Worm (Caenorhabditis elegans): ENCODE data around the gene sre-12.
A peak's percentile ranks its signal among the peaks of the same experiment; 100 is the strongest.

Gene sre-12

ce11 chrV:6982813-6983212 is 3.9 kb upstream of the sre-12 start, which contains the start of gene nhr-161:
TSS of gene nhr-161 (minus strand) at chrV:6982913.
- no peak for TF ChIP-seq php-3 (GFP tag; IDR thresholded peaks at IDR 0.05)
- TF ChIP-seq sdz-12 (GFP tag; optimal IDR thresholded peaks at IDR 0.05): no peak
- TF ChIP-seq mes-2 (tag; optimal IDR thresholded peaks at IDR 0.05; ENCODE audit: poor library complexity, severe bottlenecking): no peak
- TF ChIP-seq nhr-48 (tag; optimal IDR thresholded peaks at IDR 0.05): no peak
- no peak for TF ChIP-seq T20F7.1 (GFP tag; optimal IDR thresholded peaks at IDR 0.05)
- TF ChIP-seq aha-1 (tag): no peak
- no peak for TF ChIP-seq ceh-82 (tag; optimal IDR thresholded peaks at IDR 0.05)
- no peak for TF ChIP-seq D1046.2 (GFP tag; IDR thresholded peaks at IDR 0.05)
- TF ChIP-seq lin-1 (GFP tag; IDR thresholded peaks at IDR 0.05): no peak
- no peak for TF ChIP-seq daf-16 (GFP tag; optimal IDR thresholded peaks at IDR 0.05)
- TF ChIP-seq daf-16 (tag; optimal IDR thresholded peaks at IDR 0.05): no peak
- TF ChIP-seq ama-1 (optimal IDR thresholded peaks at IDR 0.05): no peak
- no peak for TF ChIP-seq madf-9 (GFP tag; conservative IDR thresholded peaks at IDR 0.05)
- TF ChIP-seq lin-15B (tag; optimal IDR thresholded peaks at IDR 0.05): no peak
- no peak for TF ChIP-seq ceh-44 (GFP tag; IDR thresholded peaks at IDR 0.05)

ce11 chrV:6976047-6976446 is 2.9 kb downstream of the sre-12 start, which contains the start of gene srx-16:
TSS of gene srx-16 (plus strand) at chrV:6976347.
- no peak for TF ChIP-seq mep-1 (tag; optimal IDR thresholded peaks at IDR 0.05)
- peak in 1 of 2 experiments; percentile 32 for TF ChIP-seq unc-62 (GFP tag; optimal IDR thresholded peaks at IDR 0.05 in 1 of 2)
- TF ChIP-seq unc-62 (tag; optimal IDR thresholded peaks at IDR 0.05): no peak

- TF ChIP-seq nhr-10 (tag; optimal IDR thresholded peaks at IDR 0.05): no peak
- no peak for TF ChIP-seq nhr-25 (tag; optimal IDR thresholded peaks at IDR 0.05; ENCODE audit: borderline replicate concordance, insufficient read depth)
- TF ChIP-seq unc-62 (GFP tag; optimal IDR thresholded peaks at IDR 0.05 in 1 of 2): peak in 1 of 2 experiments; percentile 19
- no peak for TF ChIP-seq unc-62 (tag; optimal IDR thresholded peaks at IDR 0.05)
Measured at ce11 chrV:6971567-6971966, 7.4 kb downstream of the sre-12 start, which contains the start of gene srx-59. TSS of gene srx-59 (plus strand) at chrV:6971867.

ce11 chrV:6969950-6970532 is 8.9 kb downstream of the sre-12 start, which contains the start of gene ptr-15:
TSS of gene ptr-15 (minus strand) at chrV:6970000.
- peak; percentile 32 for TF ChIP-seq nhr-28 (tag; optimal IDR thresholded peaks at IDR 0.05)
- TF ChIP-seq unc-62 (GFP tag; optimal IDR thresholded peaks at IDR 0.05 in 1 of 2): peak in 1 of 2 experiments; percentile 10
- TF ChIP-seq unc-62 (tag; optimal IDR thresholded peaks at IDR 0.05): no peak
- TF ChIP-seq F37D6.2 (tag; optimal IDR thresholded peaks at IDR 0.05): no peak
- no peak for TF ChIP-seq R02D3.7 (tag; optimal IDR thresholded peaks at IDR 0.05)
- TF ChIP-seq nhr-25 (tag; optimal IDR thresholded peaks at IDR 0.05; ENCODE audit: borderline replicate concordance, insufficient read depth): no peak
- TF ChIP-seq nhr-76 (tag; optimal IDR thresholded peaks at IDR 0.05): no peak
- peak; percentile 21 for TF ChIP-seq nhr-48 (tag; optimal IDR thresholded peaks at IDR 0.05)
- TF ChIP-seq mxl-3 (GFP tag; optimal IDR thresholded peaks at IDR 0.05): peak; percentile 70
- peak in 1 of 2 experiments; percentile 35 for TF ChIP-seq mdl-1 (tag; optimal IDR thresholded peaks at IDR 0.05)
- no peak for TF ChIP-seq daf-12 (tag; optimal IDR thresholded peaks at IDR 0.05)
- no peak for TF ChIP-seq aly-2 (tag; optimal IDR thresholded peaks at IDR 0.05)

- TF ChIP-seq aly-2 (tag; optimal IDR thresholded peaks at IDR 0.05) (no peak), aha-1 (tag) (peak; percentile 58)
Measured at ce11 chrV:6956237-6956636, 22.7 kb downstream of the sre-12 start, which contains the start of gene mec-1. TSS of gene mec-1 (plus strand) at chrV:6956537.

ce11 chrV:6953797-6954196 is 25.1 kb downstream of the sre-12 start, which contains the start of gene srg-31:
TSS of gene srg-31 (minus strand) at chrV:6953897.
- TF ChIP-seq ceh-62 (tag; optimal IDR thresholded peaks at IDR 0.05): no peak
- peak in 1 of 2 experiments; percentile 51 for TF ChIP-seq unc-62 (GFP tag; optimal IDR thresholded peaks at IDR 0.05 in 1 of 2)
- TF ChIP-seq unc-62 (tag; optimal IDR thresholded peaks at IDR 0.05): no peak
- TF ChIP-seq lin-29 (GFP tag; IDR thresholded peaks at IDR 0.05): no peak
- no peak for TF ChIP-seq skn-1 (tag; optimal IDR thresholded peaks at IDR 0.05)
- no peak for TF ChIP-seq mdl-1 (tag; optimal IDR thresholded peaks at IDR 0.05)
